Fruit fly (Drosophila melanogaster) whole organism, embryonic: Measurements from ENCODE around the gene CG1965.
A peak's percentile ranks its signal among the peaks of the same experiment; 100 is the strongest.

Source experiments
- BtbVII ChIP-seq: fragments of 200-800 bp; sonication (Bioruptor generic); optimal IDR thresholded peaks from 3 replicates; lab custom pipeline; 2017; ENCODE audit warnings: missing biosample characterization, mild to moderate bottlenecking, missing genetic modification characterization
- CG11398 ChIP-seq: fragments of 200-800 bp; sonication (Bioruptor generic); optimal IDR thresholded peaks from 2 replicates; lab custom pipeline; 2016; ENCODE audit warnings: missing biosample characterization, missing genetic modification characterization
- CG11723 ChIP-seq: fragments of 200-800 bp; sonication (Bioruptor generic); optimal IDR thresholded peaks from 2 replicates; lab custom pipeline; 2017; ENCODE audit warnings: missing biosample characterization, mild to moderate bottlenecking, missing genetic modification characterization
- CG12155 ChIP-seq: fragments of 200-800 bp; sonication (Bioruptor generic); optimal IDR thresholded peaks from 3 replicates; lab custom pipeline; 2016; ENCODE audit warnings: missing biosample characterization, missing genetic modification characterization
- CG12769 ChIP-seq: fragments of 200-800 bp; sonication (Bioruptor generic); optimal IDR thresholded peaks from 2 replicates; lab custom pipeline; 2019; ENCODE audit warnings: missing biosample characterization, mild to moderate bottlenecking, missing genetic modification characterization, moderate library complexity
- CG1529 ChIP-seq: fragments of 200-800 bp; sonication (Bioruptor generic); optimal IDR thresholded peaks from 3 replicates; lab custom pipeline; 2018; ENCODE audit warnings: missing biosample characterization, missing genetic modification characterization
- CG1602 ChIP-seq: fragments of 200-800 bp; sonication (Bioruptor generic); optimal IDR thresholded peaks from 3 replicates; lab custom pipeline; 2016; ENCODE audit warnings: missing biosample characterization, missing genetic modification characterization
- CG18011 ChIP-seq: fragments of 200-800 bp; sonication (Bioruptor generic); optimal IDR thresholded peaks from 2 replicates; lab custom pipeline; 2017; ENCODE audit warnings: missing biosample characterization, missing genetic modification characterization, mild to moderate bottlenecking, moderate library complexity, missing genotype
- CG2120 ChIP-seq: fragments of 200-800 bp; sonication (Bioruptor generic); optimal IDR thresholded peaks from 3 replicates; lab custom pipeline; 2016; ENCODE audit warnings: missing biosample characterization, missing genetic modification characterization
- CG31365 ChIP-seq: fragments of 200-800 bp; sonication (Bioruptor generic); optimal IDR thresholded peaks from 2 replicates; lab custom pipeline; 2018; ENCODE audit warnings: missing biosample characterization, mild to moderate bottlenecking, missing genetic modification characterization
- CG33213 ChIP-seq: fragments of 200-800 bp; sonication (Bioruptor generic); optimal IDR thresholded peaks from 3 replicates; lab custom pipeline; 2016; ENCODE audit warnings: missing biosample characterization, missing genetic modification characterization
- CG34224 ChIP-seq: fragments of 200-800 bp; sonication (Bioruptor generic); IDR thresholded peaks from 3 replicates; pipeline ENCODE4 v1.3.6; 2022; ENCODE audit warnings: missing biosample characterization, missing genetic modification characterization; ENCODE audit not compliant: partially characterized antibody
- CG5245 ChIP-seq: fragments of 200-800 bp; sonication (Bioruptor generic); optimal IDR thresholded peaks from 3 replicates; lab custom pipeline; 2016; ENCODE audit warnings: missing biosample characterization, missing genetic modification characterization
- CG6254 ChIP-seq: fragments of 200-800 bp; sonication (Bioruptor generic); optimal IDR thresholded peaks from 3 replicates; lab custom pipeline; 2017; ENCODE audit warnings: mild to moderate bottlenecking, missing biosample characterization, missing genetic modification reagents, missing genetic modification characterization
- CG6689 ChIP-seq: fragments of 200-800 bp; sonication (Bioruptor generic); IDR thresholded peaks from 2 replicates; pipeline ENCODE4 v1.3.6; 2022; ENCODE audit warnings: missing biosample characterization, missing genetic modification characterization
- CG6791 ChIP-seq: fragments of 200-800 bp; sonication (Bioruptor generic); IDR thresholded peaks from 3 replicates; pipeline ENCODE4 v1.3.6; 2022; ENCODE audit warnings: missing biosample characterization, missing genetic modification characterization; ENCODE audit not compliant: partially characterized antibody
- CG7786 ChIP-seq: fragments of 200-800 bp; sonication (Bioruptor generic); optimal IDR thresholded peaks from 2 replicates; lab custom pipeline; 2016; ENCODE audit warnings: missing biosample characterization, missing genetic modification characterization
- CG8290 ChIP-seq, 3 experiments: fragments of 200-800 bp; sonication (Bioruptor generic); optimal IDR thresholded peaks; 2 replicates each; lab custom pipeline; 2016 to 2019; ENCODE audit warnings: missing biosample characterization in 3 of 3, missing genetic modification characterization in 3 of 3, mild to moderate bottlenecking in 2 of 3, moderate library complexity in 1 of 3
- CG9215 ChIP-seq: fragments of 200-800 bp; sonication (Bioruptor generic); IDR thresholded peaks from 2 replicates; pipeline ENCODE4 v1.3.6; 2022; ENCODE audit warnings: missing biosample characterization, missing genetic modification characterization
- CG9876 ChIP-seq: fragments of 200-800 bp; sonication (Bioruptor generic); optimal IDR thresholded peaks from 2 replicates; lab custom pipeline; 2016; ENCODE audit warnings: missing biosample characterization, missing genetic modification characterization
- CTCF ChIP-seq: fragments of 200-800 bp; sonication (Bioruptor generic); optimal IDR thresholded peaks from 2 replicates; lab custom pipeline; 2017; ENCODE audit warnings: missing biosample characterization, mild to moderate bottlenecking, missing genetic modification characterization, moderate library complexity
- D19A ChIP-seq: fragments of 200-800 bp; optimal IDR thresholded peaks from 3 replicates; lab custom pipeline; 2019; ENCODE audit warnings: missing biosample characterization, mild to moderate bottlenecking, missing genetic modification characterization, moderate library complexity
- Eip74EF ChIP-seq, 2 experiments: fragments of 200-800 bp in 1 of 2; fragments of >200 bp in 1 of 2; sonication (Bioruptor generic) in 1 of 2; optimal IDR thresholded peaks; 2 replicates each; lab custom pipeline; 2017 to 2019; ENCODE audit warnings: missing biosample characterization in 2 of 2, missing genetic modification characterization in 2 of 2, mild to moderate bottlenecking in 1 of 2, moderate library complexity in 1 of 2
- Mes4 ChIP-seq: fragments of 200-800 bp; sonication (Bioruptor generic); optimal IDR thresholded peaks from 2 replicates; lab custom pipeline; 2016; ENCODE audit warnings: missing biosample characterization, missing genetic modification characterization
- Nf-YA ChIP-seq: fragments of 200-800 bp; sonication (Bioruptor generic); IDR thresholded peaks from 2 replicates; pipeline ENCODE4 v1.3.6; 2022; ENCODE audit warnings: missing biosample characterization, missing genetic modification characterization
- abd-A ChIP-seq: fragments of 200-800 bp; sonication (Bioruptor generic); optimal IDR thresholded peaks from 3 replicates; lab custom pipeline; 2019; ENCODE audit warnings: missing biosample characterization, mild to moderate bottlenecking, missing genetic modification characterization, moderate library complexity
- bab2 ChIP-seq: fragments of 200-800 bp; sonication (Bioruptor generic); optimal IDR thresholded peaks from 2 replicates; lab custom pipeline; 2016; ENCODE audit warnings: missing biosample characterization, missing genetic modification characterization
- bowl ChIP-seq: fragments of 200-800 bp; sonication (Bioruptor generic); IDR thresholded peaks from 2 replicates; pipeline ENCODE4 v1.3.6; 2022; ENCODE audit warnings: missing biosample characterization, missing genetic modification characterization
- chm ChIP-seq: fragments of 200-800 bp; sonication (Bioruptor generic); IDR thresholded peaks from 2 replicates; pipeline ENCODE4 v1.3.6; 2022; ENCODE audit warnings: missing biosample characterization, missing genetic modification characterization
- fd3F ChIP-seq: fragments of 200-800 bp; sonication (Bioruptor generic); optimal IDR thresholded peaks from 2 replicates; lab custom pipeline; 2018; ENCODE audit warnings: missing biosample characterization, mild to moderate bottlenecking, missing genetic modification characterization, moderate library complexity
- gro ChIP-seq: fragments of 200-800 bp; sonication (Bioruptor generic); optimal IDR thresholded peaks from 2 replicates; lab custom pipeline; 2016; ENCODE audit warnings: missing biosample characterization, missing genetic modification characterization
- hbn ChIP-seq: fragments of 200-800 bp; sonication (Bioruptor generic); IDR thresholded peaks from 2 replicates; pipeline ENCODE4 v1.3.6; 2022; ENCODE audit warnings: missing biosample characterization, missing genetic modification characterization; ENCODE audit not compliant: partially characterized antibody
- kah ChIP-seq: fragments of 200-800 bp; sonication (Bioruptor generic); optimal IDR thresholded peaks from 2 replicates; lab custom pipeline; 2018; ENCODE audit warnings: missing biosample characterization, mild to moderate bottlenecking, missing genetic modification characterization
- mam ChIP-seq: fragments of 200-800 bp; sonication (Bioruptor generic); optimal IDR thresholded peaks from 3 replicates; lab custom pipeline; 2016; ENCODE audit warnings: missing biosample characterization, missing genetic modification characterization
- oc ChIP-seq: fragments of 200-800 bp; sonication (Bioruptor generic); optimal IDR thresholded peaks from 2 replicates; lab custom pipeline; 2018; ENCODE audit warnings: missing biosample characterization, mild to moderate bottlenecking, missing genetic modification characterization, moderate library complexity
- onecut ChIP-seq: fragments of 200-800 bp; sonication (Bioruptor generic); IDR thresholded peaks from 2 replicates; pipeline ENCODE4 v1.3.6; 2022; ENCODE audit warnings: missing biosample characterization, missing genetic modification characterization
- phol ChIP-seq: fragments of 200-800 bp; sonication (Bioruptor generic); optimal IDR thresholded peaks from 3 replicates; lab custom pipeline; 2018; ENCODE audit warnings: missing biosample characterization, mild to moderate bottlenecking, missing genetic modification characterization, moderate library complexity
- pros ChIP-seq: fragments of 200-800 bp; sonication (Bioruptor generic); optimal IDR thresholded peaks from 3 replicates; lab custom pipeline; 2019; ENCODE audit warnings: missing biosample characterization, mild to moderate bottlenecking, missing genetic modification characterization, moderate library complexity
- ranshi ChIP-seq: fragments of 200-800 bp; sonication (Bioruptor generic); IDR thresholded peaks from 2 replicates; pipeline ENCODE4 v1.3.6; 2022; ENCODE audit warnings: missing biosample characterization, missing genetic modification characterization
- sd ChIP-seq: fragments of 200-800 bp; sonication (Bioruptor generic); optimal IDR thresholded peaks from 3 replicates; lab custom pipeline; 2018; ENCODE audit warnings: missing biosample characterization, mild to moderate bottlenecking, missing genetic modification characterization, moderate library complexity
- shn ChIP-seq: fragments of 200-800 bp; sonication (Bioruptor generic); optimal IDR thresholded peaks from 3 replicates; lab custom pipeline; 2016; ENCODE audit warnings: missing biosample characterization, missing genetic modification characterization
- toy ChIP-seq: fragments of 200-800 bp; sonication (Bioruptor generic); IDR thresholded peaks from 2 replicates; pipeline ENCODE4 v1.3.6; 2022; ENCODE audit warnings: missing biosample characterization, missing genetic modification characterization
- twi ChIP-seq: fragments of 200-800 bp; optimal IDR thresholded peaks from 2 replicates; lab custom pipeline; 2019; ENCODE audit warnings: missing biosample characterization, mild to moderate bottlenecking, missing genetic modification characterization, moderate library complexity
- unc-4 ChIP-seq: fragments of 200-800 bp; sonication (Bioruptor generic); IDR thresholded peaks from 2 replicates; pipeline ENCODE4 v1.3.6; 2022; ENCODE audit warnings: missing biosample characterization, missing genetic modification characterization; ENCODE audit not compliant: partially characterized antibody
- vfl ChIP-seq: fragments of 200-800 bp; sonication (Bioruptor generic); optimal IDR thresholded peaks from 2 replicates; lab custom pipeline; 2016; ENCODE audit warnings: missing biosample characterization, missing genetic modification characterization
- vnd ChIP-seq: fragments of 200-800 bp; sonication (Bioruptor generic); IDR thresholded peaks from 3 replicates; pipeline ENCODE4 v1.3.6; 2022; ENCODE audit warnings: missing biosample characterization, missing genetic modification characterization; ENCODE audit not compliant: partially characterized antibody
- vvl ChIP-seq: fragments of 200-800 bp; sonication (Bioruptor generic); IDR thresholded peaks from 2 replicates; pipeline ENCODE4 v1.3.6; 2022; ENCODE audit warnings: missing biosample characterization, missing genetic modification characterization

The CG1965 gene

DNA sequence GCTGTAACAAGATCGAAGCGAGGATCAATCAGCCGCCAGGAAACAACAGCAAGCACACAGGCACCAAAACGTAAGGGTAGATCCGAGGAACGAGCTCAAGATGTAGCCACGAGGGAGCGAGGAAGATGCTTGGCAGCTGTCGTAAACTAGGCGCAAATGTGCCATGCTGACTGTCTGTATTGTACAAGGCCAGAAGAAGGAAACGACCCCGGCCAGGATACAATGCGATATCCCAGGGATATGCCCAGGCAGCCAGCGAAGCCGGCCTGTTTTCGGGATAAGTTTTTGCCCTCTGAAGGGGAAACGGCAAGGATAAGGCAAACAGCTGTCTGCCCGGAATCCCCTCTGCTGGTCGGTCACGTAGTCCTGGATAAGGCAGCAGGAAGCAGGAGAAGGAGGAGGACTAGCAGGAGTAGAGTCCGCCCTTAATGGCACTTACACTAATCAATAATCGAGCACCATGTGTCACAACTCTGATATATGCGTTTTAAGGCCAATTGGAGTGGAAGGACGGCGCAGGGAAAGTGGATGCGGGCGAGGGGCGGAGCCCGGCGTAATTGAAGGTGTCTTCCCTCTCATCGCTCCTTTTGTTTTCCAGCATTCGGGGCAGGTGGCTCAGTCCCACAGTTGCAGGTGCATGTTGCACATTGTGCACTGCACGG is 38.4 kb downstream of the CG1965 start (continued):
- TF ChIP-seq CG5245 (no peak), onecut (GFP tag; lab: Robert Waterston, UW) (peak; percentile 43; the same call in 1 of the 2 replicates), CTCF (GFP tag; lab: Kevin White, UChicago) (no peak), chm (GFP tag; lab: Robert Waterston, UW) (no peak), CG1602 (GFP tag; lab: Kevin White, UChicago) (no peak), fd3F (GFP tag; lab: Kevin White, UChicago) (no peak), CG9876 (GFP tag; lab: Kevin White, UChicago) (no peak), kah (GFP tag; lab: Kevin White, UChicago) (no peak), twi (tag; lab: Kevin White, UChicago) (peak; percentile 93), CG1529 (GFP tag; lab: Kevin White, UChicago) (no peak), vnd (no peak), unc-4 (GFP tag; lab: Robert Waterston, UW) (no peak), pros (GFP tag; lab: Kevin White, UChicago) (peak; percentile 90), vvl (GFP tag; lab: Robert Waterston, UW) (no peak), CG6791 (no peak), phol (tag; lab: Kevin White, UChicago) (no peak)

DNA sequence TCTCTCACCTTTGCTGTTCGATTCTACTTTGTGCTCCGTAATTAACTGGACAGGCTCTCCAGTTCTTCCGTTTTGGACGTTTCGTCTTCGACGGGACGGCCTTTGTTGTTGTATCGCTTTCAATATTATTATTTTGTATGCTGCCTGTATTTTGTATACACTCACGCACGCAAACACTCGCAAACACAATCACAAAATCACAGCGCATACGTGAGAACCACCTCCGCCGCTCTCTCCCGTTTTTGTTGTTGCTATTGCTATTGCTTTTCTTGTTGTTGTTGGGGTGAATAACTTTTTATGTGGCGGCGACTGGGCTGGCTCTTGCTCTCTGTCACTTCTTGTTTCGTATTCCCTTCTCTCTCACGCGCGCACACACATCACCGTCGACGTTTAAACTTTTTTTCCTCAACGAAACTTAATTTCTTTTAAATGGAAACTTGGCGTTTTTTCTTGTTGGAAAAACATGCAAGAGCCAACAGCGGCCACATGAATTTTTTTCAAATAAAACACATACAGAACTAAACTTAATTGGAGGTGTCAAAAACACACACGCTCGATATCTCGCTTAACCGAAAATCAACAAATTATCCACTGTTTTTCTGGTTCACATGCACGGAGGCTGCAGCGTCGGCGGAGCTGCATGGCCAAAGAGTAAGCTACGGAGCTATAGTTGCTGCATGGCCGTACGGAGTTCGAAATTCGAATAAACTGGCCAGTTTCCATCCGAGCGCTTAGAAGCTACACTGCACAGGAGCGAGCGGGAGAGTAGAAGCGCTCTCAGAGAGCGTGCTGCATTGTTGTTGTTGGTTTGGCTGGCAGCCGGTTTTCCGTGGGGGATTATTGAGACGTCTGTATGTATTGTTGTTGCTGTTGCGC is 40.8 kb downstream of the CG1965 start:
- TF ChIP-seq hbn (GFP tag; lab: Robert Waterston, UW) = no peak
- no peak for TF ChIP-seq CG9215 (GFP tag; lab: Robert Waterston, UW)
- TF ChIP-seq Nf-YA = no peak
- TF ChIP-seq gro (GFP tag; lab: Kevin White, UChicago) = peak; percentile 36
- TF ChIP-seq BtbVII = peak; percentile 27
- TF ChIP-seq CG31365 (tag; lab: Kevin White, UChicago) = no peak
- peak; percentile 45 for TF ChIP-seq sd (tag; lab: Kevin White, UChicago)
- TF ChIP-seq CG6254 (GFP tag; lab: Kevin White, UChicago) = peak; percentile 43
- TF ChIP-seq D19A = peak; percentile 51
- peak; percentile 45 for TF ChIP-seq Mes4 (GFP tag; lab: Kevin White, UChicago)
- peak; percentile 17 for TF ChIP-seq CG2120 (GFP tag; lab: Kevin White, UChicago)
- TF ChIP-seq CG8290 (GFP tag; optimal IDR thresholded peaks at IDR 0.05; lab: Kevin White, UChicago) = no peak
- TF ChIP-seq CG8290 (tag; optimal IDR thresholded peaks at IDR 0.05; lab: Kevin White, UChicago) = peak in 1 of 2 experiments; percentile 14
- TF ChIP-seq vfl (GFP tag; lab: Kevin White, UChicago) = peak; percentile 12
- peak; percentile 68 for TF ChIP-seq abd-A (tag; lab: Kevin White, UChicago)
- TF ChIP-seq toy = no peak
- peak; percentile 33 for TF ChIP-seq CG11398 (GFP tag; lab: Kevin White, UChicago)
- TF ChIP-seq CG34224 (GFP tag; lab: Robert Waterston, UW) = no peak
- TF ChIP-seq CG18011 (GFP tag; lab: Kevin White, UChicago) = no peak
- peak; percentile 9 for TF ChIP-seq shn
- TF ChIP-seq bowl (GFP tag; lab: Robert Waterston, UW) = no peak
- no peak for TF ChIP-seq CG6689 (GFP tag; lab: Robert Waterston, UW)
- TF ChIP-seq oc (tag; lab: Kevin White, UChicago) = peak; percentile 10
- TF ChIP-seq mam (GFP tag; lab: Kevin White, UChicago) = peak; percentile 12
- TF ChIP-seq bab2 (GFP tag; lab: Kevin White, UChicago) = peak; percentile 23
- TF ChIP-seq CG33213 (GFP tag; lab: Kevin White, UChicago) = no peak
- no peak for TF ChIP-seq CG12155
- TF ChIP-seq CG12769 (tag; lab: Kevin White, UChicago) = peak; percentile 56
- TF ChIP-seq CG11723 (GFP tag; lab: Kevin White, UChicago) = peak; percentile 3
- no peak for TF ChIP-seq Eip74EF (GFP tag; optimal IDR thresholded peaks at IDR 0.05; lab: Kevin White, UChicago)
- TF ChIP-seq CG7786 = peak; percentile 33
- no peak for TF ChIP-seq ranshi
